Fruit fly (Drosophila melanogaster): ENCODE results near the gene Gr63a.
A peak's percentile ranks its signal among the peaks of the same experiment; 100 is the strongest.

Gr63a gene

dm6 chr3L:3923631-3924274 is 27.4 kb upstream of the Gr63a start:
- TF ChIP-seq Snoo (tag; optimal IDR thresholded peaks at IDR 0.05) (no peak), CG13204 (GFP tag; optimal IDR thresholded peaks at IDR 0.05) (no peak), Pif1B (GFP tag; optimal IDR thresholded peaks at IDR 0.05) (no peak), CG12605 (GFP tag; IDR thresholded peaks at IDR 0.05) (no peak), Pif1A (GFP tag; optimal IDR thresholded peaks at IDR 0.05) (no peak), CG9948 (tag; optimal IDR thresholded peaks at IDR 0.05) (no peak), CG8301 (tag; optimal IDR thresholded peaks at IDR 0.05) (no peak), Ets98B (GFP tag; IDR thresholded peaks at IDR 0.05) (no peak), fd96Ca (GFP tag; IDR thresholded peaks at IDR 0.05) (no peak), CG34367 (tag; optimal IDR thresholded peaks at IDR 0.05) (no peak), CG10348 (GFP tag; IDR thresholded peaks at IDR 0.05) (no peak)

dm6 chr3L:3912134-3912533 is 15.7 kb upstream of the Gr63a start:
- no peak for TF ChIP-seq rn (GFP tag; IDR thresholded peaks at IDR 0.05)
- no peak for TF ChIP-seq CG17806 (tag; optimal IDR thresholded peaks at IDR 0.05)
- no peak for TF ChIP-seq D1 (tag; optimal IDR thresholded peaks at IDR 0.05)
- no peak for TF ChIP-seq CG12605 (GFP tag; IDR thresholded peaks at IDR 0.05)
- no peak for TF ChIP-seq Pif1A (GFP tag; optimal IDR thresholded peaks at IDR 0.05)
- no peak for TF ChIP-seq CG32121 (GFP tag; IDR thresholded peaks at IDR 0.05)
- no peak for TF ChIP-seq CG14655 (GFP tag; optimal IDR thresholded peaks at IDR 0.05)
- TF ChIP-seq EcR (GFP tag; optimal IDR thresholded peaks at IDR 0.05): no peak
- TF ChIP-seq Pif1B (GFP tag; optimal IDR thresholded peaks at IDR 0.05): no peak

dm6 chr3L:3909831-3910230 is 13.4 kb upstream of the Gr63a start, which contains the start of gene mge:
mge (minus strand) TSS chr3L:3909931.
- TF ChIP-seq CG17806 (tag; optimal IDR thresholded peaks at IDR 0.05) (no peak), Ets98B (GFP tag; IDR thresholded peaks at IDR 0.05) (no peak), CG13204 (GFP tag; optimal IDR thresholded peaks at IDR 0.05) (no peak), rn (GFP tag; IDR thresholded peaks at IDR 0.05) (no peak), CG12605 (GFP tag; IDR thresholded peaks at IDR 0.05) (no peak), D1 (tag; optimal IDR thresholded peaks at IDR 0.05) (no peak), CG4496 (GFP tag; IDR thresholded peaks at IDR 0.05) (no peak), CG15710 (tag; optimal IDR thresholded peaks at IDR 0.05) (no peak), CG10348 (GFP tag; IDR thresholded peaks at IDR 0.05) (no peak), Pif1A (GFP tag; optimal IDR thresholded peaks at IDR 0.05) (no peak), CG9948 (tag; optimal IDR thresholded peaks at IDR 0.05) (no peak), gl (tag; optimal IDR thresholded peaks at IDR 0.05) (no peak), fd96Ca (GFP tag; IDR thresholded peaks at IDR 0.05) (no peak), CG8159 (tag; optimal IDR thresholded peaks at IDR 0.05) (no peak), CG8301 (tag; optimal IDR thresholded peaks at IDR 0.05) (no peak)

- TF ChIP-seq EcR (GFP tag; optimal IDR thresholded peaks at IDR 0.05) (peak; percentile 87), CG4496 (GFP tag; IDR thresholded peaks at IDR 0.05) (no peak)
Observed at dm6 chr3L:3908838-3909810, 12.7 kb upstream of the Gr63a start.

dm6 chr3L:3905111-3905510 is 8.7 kb upstream of the Gr63a start, which contains the start of gene ida:
ida (plus strand) TSS chr3L:3905344.
- TF ChIP-seq CG15710 (tag; optimal IDR thresholded peaks at IDR 0.05) (no peak), CG4496 (GFP tag; IDR thresholded peaks at IDR 0.05) (peak; percentile 50; the same call in 1 of the 3 replicates)

dm6 chr3L:3903301-3903700 is 6.9 kb upstream of the Gr63a start, which contains the start of gene Sc2:
Sc2 (plus strand) TSS chr3L:3903492.
- TF ChIP-seq CG34367 (tag; optimal IDR thresholded peaks at IDR 0.05) (no peak), Snoo (tag; optimal IDR thresholded peaks at IDR 0.05) (no peak), CG14655 (GFP tag; optimal IDR thresholded peaks at IDR 0.05) (no peak), Ets98B (GFP tag; IDR thresholded peaks at IDR 0.05) (no peak)

dm6 chr3L:3902491-3903198 is 6.2 kb upstream of the Gr63a start, which contains the start of gene Ubi-p63E:
Ubi-p63E (minus strand) TSS chr3L:3903184.
- TF ChIP-seq CG34367 (tag; optimal IDR thresholded peaks at IDR 0.05) (peak; percentile 19), gl (tag; optimal IDR thresholded peaks at IDR 0.05) (no peak), rn (GFP tag; IDR thresholded peaks at IDR 0.05) (no peak), CG8159 (tag; optimal IDR thresholded peaks at IDR 0.05) (peak; percentile 57), Snoo (tag; optimal IDR thresholded peaks at IDR 0.05) (peak; percentile 37), CG9948 (tag; optimal IDR thresholded peaks at IDR 0.05) (peak; percentile 39), CG17806 (tag; optimal IDR thresholded peaks at IDR 0.05) (peak; percentile 41), Pif1B (GFP tag; optimal IDR thresholded peaks at IDR 0.05) (peak; percentile 12), CG15710 (tag; optimal IDR thresholded peaks at IDR 0.05) (peak; percentile 60), CG8301 (tag; optimal IDR thresholded peaks at IDR 0.05) (peak; percentile 37)

Measured in whole organism, pupa.